Worm (Caenorhabditis elegans): ENCODE results near the gene vps-45.

ce11 chrX:991274-991673 lies 16.6 kb upstream of the vps-45 start, which contains the start of the genes C09E10.3 and dgk-1:
- TF ChIP-seq hlh-8 (tag; optimal IDR thresholded peaks at IDR 0.05) (no peak), lin-11 (tag; optimal IDR thresholded peaks at IDR 0.05) (no peak), ceh-24 (tag; optimal IDR thresholded peaks at IDR 0.05) (no peak), fkh-10 (GFP tag; optimal IDR thresholded peaks at IDR 0.05) (no peak), unc-55 (GFP tag; optimal IDR thresholded peaks at IDR 0.05) (no peak), pag-3 (tag; optimal IDR thresholded peaks at IDR 0.05; ENCODE audit: borderline replicate concordance) (no peak)
